Worm (Caenorhabditis elegans): Measurements from ENCODE around the gene Y53F4B.9.

Gene Y53F4B.9

DNA sequence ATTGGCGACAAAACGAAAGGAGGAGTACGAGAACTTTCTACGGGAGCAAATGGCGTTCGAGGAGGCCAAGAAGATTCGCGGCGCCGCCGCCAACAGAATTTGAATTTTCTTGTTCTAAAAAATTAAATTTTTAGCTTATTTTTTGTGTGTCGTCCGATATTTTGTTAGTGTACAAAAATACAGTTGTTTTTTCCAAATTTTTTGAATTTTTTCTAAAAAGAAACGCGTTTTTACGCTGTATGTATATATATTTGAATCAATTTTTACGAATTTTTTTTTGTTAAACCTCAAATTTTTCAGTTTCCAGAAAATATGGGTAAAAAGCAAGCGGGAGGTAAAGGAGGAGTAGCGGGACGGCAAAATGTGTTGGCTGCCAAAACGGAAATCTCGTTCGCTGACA is 28.9 kb upstream of the Y53F4B.9 start, which contains the start of gene trip-4:
Gene trip-4 (plus strand): TSS at position 301 of the 400 bp plus-strand sequence.
- no peak for TF ChIP-seq nhr-11 (tag; optimal IDR thresholded peaks at IDR 0.05)
- no peak for TF ChIP-seq fkh-6 (tag; optimal IDR thresholded peaks at IDR 0.05)
- TF ChIP-seq ceh-34 (tag; optimal IDR thresholded peaks at IDR 0.05), result no peak
- no peak for TF ChIP-seq ceh-31 (tag; optimal IDR thresholded peaks at IDR 0.05)
- TF ChIP-seq lin-11 (tag; optimal IDR thresholded peaks at IDR 0.05), result no peak
- TF ChIP-seq che-1 (tag; optimal IDR thresholded peaks at IDR 0.05), result no peak
- no peak for TF ChIP-seq pha-2 (tag; optimal IDR thresholded peaks at IDR 0.05)
- no peak for TF ChIP-seq fax-1 (tag; optimal IDR thresholded peaks at IDR 0.05)
- no peak for TF ChIP-seq ahr-1 (tag; optimal IDR thresholded peaks at IDR 0.05)
- no peak for TF ChIP-seq zip-5 (tag; optimal IDR thresholded peaks at IDR 0.05)
- no peak for TF ChIP-seq ceh-18 (tag; optimal IDR thresholded peaks at IDR 0.05)
- no peak for TF ChIP-seq mec-3 (tag; optimal IDR thresholded peaks at IDR 0.05; ENCODE audit: borderline replicate concordance)

DNA sequence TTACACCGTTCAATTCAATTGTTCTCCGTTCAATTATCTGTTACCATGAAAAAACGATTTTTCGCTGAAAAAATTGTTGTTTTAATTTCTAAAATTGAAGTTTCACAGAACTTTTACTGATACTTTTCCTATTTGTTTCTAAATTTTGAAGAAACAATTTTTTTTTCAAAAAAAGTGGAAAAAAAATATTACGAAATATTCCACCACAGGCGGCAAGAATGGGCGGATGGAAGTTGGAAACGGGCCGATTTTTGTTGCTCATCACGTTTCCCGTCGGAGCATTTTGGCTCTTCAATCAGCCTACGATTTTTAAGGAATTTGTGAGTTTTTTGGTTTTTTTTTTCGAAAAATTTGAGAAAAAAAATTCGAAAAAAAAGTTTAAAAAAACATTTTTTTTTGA is 27.6 kb upstream of the Y53F4B.9 start, which contains the start of gene Y53F4B.14:
Gene Y53F4B.14 (plus strand): TSS at position 210 of the 400 bp plus-strand sequence.
- TF ChIP-seq fkh-6 (tag; optimal IDR thresholded peaks at IDR 0.05), result no peak
- TF ChIP-seq unc-3 (GFP tag; conservative IDR thresholded peaks at IDR 0.05), result no peak
- TF ChIP-seq unc-3 (tag; optimal IDR thresholded peaks at IDR 0.05), result no peak
- TF ChIP-seq nfya-1 (tag; optimal IDR thresholded peaks at IDR 0.05), result no peak
- no peak for TF ChIP-seq pha-4 (tag; optimal IDR thresholded peaks at IDR 0.05)
- no peak for TF ChIP-seq sox-2 (GFP tag; IDR thresholded peaks at IDR 0.05)
- no peak for TF ChIP-seq pqm-1 (tag; optimal IDR thresholded peaks at IDR 0.05)
- no peak for TF ChIP-seq dmd-4 (tag; optimal IDR thresholded peaks at IDR 0.05; ENCODE audit: borderline replicate concordance)
- no peak for TF ChIP-seq dve-1 (tag; optimal IDR thresholded peaks at IDR 0.05)

ce11 chrII:15026389-15026788 is 16.2 kb upstream of the Y53F4B.9 start:
- no peak for TF ChIP-seq nhr-11 (tag; optimal IDR thresholded peaks at IDR 0.05)
- no peak for TF ChIP-seq fkh-6 (tag; optimal IDR thresholded peaks at IDR 0.05)
- TF ChIP-seq ztf-16 (tag; optimal IDR thresholded peaks at IDR 0.05), result no peak
- no peak for TF ChIP-seq sox-4 (tag; optimal IDR thresholded peaks at IDR 0.05)
- no peak for TF ChIP-seq ets-4 (tag; optimal IDR thresholded peaks at IDR 0.05)
- TF ChIP-seq ceh-2 (tag; optimal IDR thresholded peaks at IDR 0.05), result no peak
- TF ChIP-seq T23F11.4 (GFP tag; optimal IDR thresholded peaks at IDR 0.05), result no peak
- TF ChIP-seq elt-4 (tag; optimal IDR thresholded peaks at IDR 0.05), result no peak
- TF ChIP-seq ama-1 (optimal IDR thresholded peaks at IDR 0.05), result no peak
- no peak for TF ChIP-seq rnt-1 (tag; optimal IDR thresholded peaks at IDR 0.05)
- no peak for TF ChIP-seq pros-1 (tag; optimal IDR thresholded peaks at IDR 0.05)
- no peak for TF ChIP-seq elt-2 (tag; optimal IDR thresholded peaks at IDR 0.05)
- no peak for TF ChIP-seq madf-2 (tag; optimal IDR thresholded peaks at IDR 0.05)
- no peak for TF ChIP-seq ceh-24 (tag; optimal IDR thresholded peaks at IDR 0.05)
- no peak for TF ChIP-seq nfya-1 (tag; optimal IDR thresholded peaks at IDR 0.05)

ce11 chrII:15025599-15026164 is 15.5 kb upstream of the Y53F4B.9 start, which contains the start of gene cmtr-1:
Gene cmtr-1, plus strand, starts transcription at chrII:15026114.
- no peak for TF ChIP-seq nhr-11 (tag; optimal IDR thresholded peaks at IDR 0.05)
- TF ChIP-seq ceh-2 (tag; optimal IDR thresholded peaks at IDR 0.05), result no peak
- TF ChIP-seq elt-4 (tag; optimal IDR thresholded peaks at IDR 0.05), result no peak
- no peak for TF ChIP-seq pha-2 (tag; optimal IDR thresholded peaks at IDR 0.05)
- TF ChIP-seq pag-3 (tag; optimal IDR thresholded peaks at IDR 0.05; ENCODE audit: borderline replicate concordance), result no peak
- TF ChIP-seq ets-4 (tag; optimal IDR thresholded peaks at IDR 0.05), result peak; percentile 36
- no peak for TF ChIP-seq lim-6 (tag; optimal IDR thresholded peaks at IDR 0.05)
- no peak for TF ChIP-seq ceh-48 (tag; optimal IDR thresholded peaks at IDR 0.05)
- no peak for TF ChIP-seq C38D4.7 (GFP tag; optimal IDR thresholded peaks at IDR 0.05)
- TF ChIP-seq odd-2 (tag; optimal IDR thresholded peaks at IDR 0.05), result no peak
- TF ChIP-seq F13H6.1 (tag; optimal IDR thresholded peaks at IDR 0.05), result no peak
- no peak for TF ChIP-seq hlh-8 (tag; optimal IDR thresholded peaks at IDR 0.05)
- TF ChIP-seq ceh-14 (tag; optimal IDR thresholded peaks at IDR 0.05), result no peak
- TF ChIP-seq dve-1 (tag; optimal IDR thresholded peaks at IDR 0.05), result peak; percentile 78
- TF ChIP-seq ceh-6 (GFP tag; optimal IDR thresholded peaks at IDR 0.05), result no peak
- TF ChIP-seq gmeb-2 (tag; optimal IDR thresholded peaks at IDR 0.05), result no peak
- TF ChIP-seq ceh-9 (tag; optimal IDR thresholded peaks at IDR 0.05), result no peak
- no peak for TF ChIP-seq unc-86 (tag; optimal IDR thresholded peaks at IDR 0.05)
- TF ChIP-seq pha-4 (tag; optimal IDR thresholded peaks at IDR 0.05), result no peak
- TF ChIP-seq che-1 (tag; optimal IDR thresholded peaks at IDR 0.05), result no peak
- TF ChIP-seq unc-42 (tag; optimal IDR thresholded peaks at IDR 0.05), result peak; percentile 47
- TF ChIP-seq K02D7.2 (tag; optimal IDR thresholded peaks at IDR 0.05), result no peak
- peak; percentile 4 for TF ChIP-seq K09A11.1 (tag; optimal IDR thresholded peaks at IDR 0.05; ENCODE audit: insufficient read depth)
- TF ChIP-seq tbx-7 (tag; optimal IDR thresholded peaks at IDR 0.05), result no peak
